Fruit fly (Drosophila melanogaster): ENCODE results near the gene mRpS18A.

Gene mRpS18A

DNA sequence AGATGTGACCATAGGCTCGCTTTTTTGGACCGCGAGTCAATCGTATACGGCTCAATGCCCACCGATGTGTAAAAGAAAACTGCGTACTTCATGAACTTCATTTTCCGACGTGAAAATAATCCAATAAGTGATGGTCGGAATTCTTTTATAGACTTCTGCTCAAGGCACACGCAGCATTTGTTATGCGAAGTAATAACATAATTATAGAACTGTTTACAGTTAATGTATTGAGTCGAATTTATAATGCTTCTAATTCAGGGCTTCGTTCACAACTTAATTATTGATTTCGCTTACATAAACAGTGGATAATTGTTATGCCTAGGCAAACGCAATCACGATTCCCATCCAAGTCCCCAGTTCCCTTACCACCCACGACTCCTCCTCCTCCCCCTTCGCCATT lies 49.5 kb downstream of the mRpS18A start, which contains the start of gene Or85c:
Gene Or85c, minus strand, starts transcription at position 101 of the 400 bp plus-strand sequence.
- no peak for TF ChIP-seq btn (GFP tag; optimal IDR thresholded peaks at IDR 0.05)
- peak; percentile 10 for TF ChIP-seq Ets65A (GFP tag)

Data from whole organism, embryonic.